Fruit fly (Drosophila melanogaster) whole organism, embryonic: ENCODE data around the gene Scox.

ENCODE experiments used
- Antp ChIP-seq: fragments of 200-800 bp; sonication (Bioruptor generic); optimal IDR thresholded peaks from 3 replicates; lab custom pipeline; 2016; ENCODE audit warnings: missing biosample characterization, missing genetic modification characterization
- CG10321 ChIP-seq: fragments of 200-800 bp; sonication (Bioruptor generic); IDR thresholded peaks from 2 replicates; pipeline ENCODE4 v1.3.6; 2022; ENCODE audit warnings: missing biosample characterization, missing genetic modification characterization
- CG10565 ChIP-seq: fragments of 200-800 bp; sonication (Bioruptor generic); optimal IDR thresholded peaks from 3 replicates; lab custom pipeline; 2016; ENCODE audit warnings: missing biosample characterization, mild to moderate bottlenecking, missing genetic modification characterization
- CG10654 ChIP-seq: fragments of 200-800 bp; sonication (Bioruptor generic); optimal IDR thresholded peaks from 2 replicates; lab custom pipeline; 2016; ENCODE audit warnings: missing biosample characterization, missing genetic modification characterization
- CG10959 ChIP-seq: fragments of 200-800 bp; sonication (Bioruptor generic); IDR thresholded peaks from 2 replicates; pipeline ENCODE4 v1.3.6; 2022; ENCODE audit warnings: missing biosample characterization, missing genetic modification characterization
- CG11247 ChIP-seq: fragments of 200-800 bp; sonication (Bioruptor generic); IDR thresholded peaks from 2 replicates; pipeline ENCODE4 v1.3.6; 2022; ENCODE audit warnings: missing biosample characterization, missing genetic modification characterization
- CG1233 ChIP-seq: fragments of 200-800 bp; sonication (Bioruptor generic); optimal IDR thresholded peaks from 4 replicates; lab custom pipeline; 2018; ENCODE audit warnings: missing biosample characterization, mild to moderate bottlenecking, missing genetic modification characterization
- CG14860 ChIP-seq: fragments of 200-800 bp; sonication (Bioruptor generic); IDR thresholded peaks from 3 replicates; pipeline ENCODE4 v1.3.6; 2022; ENCODE audit warnings: missing biosample characterization, missing genetic modification characterization; ENCODE audit not compliant: partially characterized antibody
- CG14965 ChIP-seq: fragments of 200-800 bp; sonication (Bioruptor generic); optimal IDR thresholded peaks from 2 replicates; lab custom pipeline; 2016; ENCODE audit warnings: missing biosample characterization, missing genetic modification characterization, borderline replicate concordance
- CG17361 ChIP-seq: fragments of 200-800 bp; sonication (Bioruptor generic); IDR thresholded peaks from 3 replicates; pipeline ENCODE4 v1.3.6; 2022; ENCODE audit warnings: missing biosample characterization, missing genetic modification characterization
- CG18619 ChIP-seq: fragments of 200-800 bp; sonication (Bioruptor generic); optimal IDR thresholded peaks from 3 replicates; lab custom pipeline; 2017; ENCODE audit warnings: missing biosample characterization, mild to moderate bottlenecking, missing genetic modification characterization
- CG2116 ChIP-seq: fragments of 200-800 bp; sonication (Bioruptor generic); optimal IDR thresholded peaks from 3 replicates; lab custom pipeline; 2018; ENCODE audit warnings: missing biosample characterization, mild to moderate bottlenecking, missing genetic modification characterization
- CG3163 ChIP-seq: fragments of 200-800 bp; sonication (Bioruptor generic); optimal IDR thresholded peaks from 3 replicates; lab custom pipeline; 2016; ENCODE audit warnings: missing biosample characterization, missing genetic modification characterization
- CG33557 ChIP-seq: fragments of 200-800 bp; sonication (Bioruptor generic); optimal IDR thresholded peaks from 2 replicates; lab custom pipeline; 2019; ENCODE audit warnings: missing biosample characterization, mild to moderate bottlenecking, missing genetic modification characterization, moderate library complexity
- CG34224 ChIP-seq: fragments of 200-800 bp; sonication (Bioruptor generic); IDR thresholded peaks from 3 replicates; pipeline ENCODE4 v1.3.6; 2022; ENCODE audit warnings: missing biosample characterization, missing genetic modification characterization; ENCODE audit not compliant: partially characterized antibody
- CG3995 ChIP-seq: fragments of 200-800 bp; sonication (Bioruptor generic); optimal IDR thresholded peaks from 3 replicates; lab custom pipeline; 2016; ENCODE audit warnings: missing biosample characterization, missing genetic modification characterization
- CG6813 ChIP-seq: fragments of 200-800 bp; sonication (Bioruptor generic); optimal IDR thresholded peaks from 2 replicates; lab custom pipeline; 2017; ENCODE audit warnings: missing biosample characterization, missing genetic modification characterization, mild to moderate bottlenecking, moderate library complexity, missing genetic modification reagents
- CG7928 ChIP-seq: fragments of 200-800 bp; sonication (Bioruptor generic); optimal IDR thresholded peaks from 2 replicates; lab custom pipeline; 2017; ENCODE audit warnings: missing biosample characterization, mild to moderate bottlenecking, missing genetic modification characterization
- CG8089 ChIP-seq: fragments of 200-800 bp; sonication (Bioruptor generic); optimal IDR thresholded peaks from 3 replicates; lab custom pipeline; 2016; ENCODE audit warnings: missing biosample characterization, missing genetic modification characterization
- Chrac-16 ChIP-seq: fragments of 200-800 bp; sonication (Bioruptor generic); optimal IDR thresholded peaks from 3 replicates; lab custom pipeline; 2016; ENCODE audit warnings: missing biosample characterization, missing genetic modification characterization
- CoRest ChIP-seq: fragments of 200-800 bp; sonication (Bioruptor generic); optimal IDR thresholded peaks from 3 replicates; lab custom pipeline; 2018; ENCODE audit warnings: missing biosample characterization, mild to moderate bottlenecking, missing genetic modification characterization, moderate library complexity
- CrebB ChIP-seq: fragments of 200-800 bp; sonication (Bioruptor generic); optimal IDR thresholded peaks from 3 replicates; lab custom pipeline; 2018; ENCODE audit warnings: missing biosample characterization, mild to moderate bottlenecking, missing genetic modification characterization
- Gug ChIP-seq: fragments of 200-800 bp; sonication (Bioruptor generic); IDR thresholded peaks from 4 replicates; pipeline ENCODE4 v1.3.6; 2022; ENCODE audit warnings: missing biosample characterization, missing genetic modification characterization
- Hand ChIP-seq: fragments of 200-800 bp; sonication (Bioruptor generic); optimal IDR thresholded peaks from 2 replicates; lab custom pipeline; 2017; ENCODE audit warnings: mild to moderate bottlenecking, missing biosample characterization, missing genetic modification reagents, missing genetic modification characterization
- Lhr ChIP-seq: fragments of 200-800 bp; sonication (Bioruptor generic); optimal IDR thresholded peaks from 3 replicates; lab custom pipeline; 2017; ENCODE audit warnings: mild to moderate bottlenecking, missing biosample characterization, missing genetic modification reagents, missing genetic modification characterization
- NC2α ChIP-seq: fragments of 200-800 bp; sonication (Bioruptor generic); optimal IDR thresholded peaks from 2 replicates; lab custom pipeline; 2016; ENCODE audit warnings: missing biosample characterization, missing genetic modification characterization
- NK7.1 ChIP-seq: fragments of 200-800 bp; sonication (Bioruptor generic); optimal IDR thresholded peaks from 3 replicates; lab custom pipeline; 2016; ENCODE audit warnings: missing biosample characterization, missing genetic modification characterization
- Ravus ChIP-seq: fragments of 200-800 bp; sonication (Bioruptor generic); IDR thresholded peaks from 2 replicates; pipeline ENCODE4 v1.3.6; 2022; ENCODE audit warnings: missing biosample characterization, missing genetic modification characterization
- Sry-β ChIP-seq: fragments of 200-800 bp; sonication (Bioruptor generic); optimal IDR thresholded peaks from 2 replicates; lab custom pipeline; 2018; ENCODE audit warnings: missing biosample characterization, mild to moderate bottlenecking, missing genetic modification characterization, moderate library complexity
- Stat92E ChIP-seq, 3 experiments: fragments of >200 bp in 2 of 3; fragments of 200-800 bp in 1 of 3; sonication (Bioruptor generic) in 1 of 3; optimal IDR thresholded peaks; 2 replicates each; lab custom pipeline; 2017 to 2019; ENCODE audit warnings: missing biosample characterization in 3 of 3, missing genetic modification characterization in 3 of 3, mild to moderate bottlenecking in 1 of 3, moderate library complexity in 1 of 3
- TFAM ChIP-seq: fragments of 200-800 bp; sonication (Bioruptor generic); optimal IDR thresholded peaks from 2 replicates; lab custom pipeline; 2017; ENCODE audit warnings: missing biosample characterization, missing genetic modification characterization, inconsistent platforms
- aop ChIP-seq: fragments of 200-800 bp; sonication (Bioruptor generic); IDR thresholded peaks from 2 replicates; pipeline ENCODE4 v1.3.6; 2022; ENCODE audit warnings: missing biosample characterization, missing genetic modification characterization
- az2 ChIP-seq: fragments of 200-800 bp; sonication (Bioruptor generic); optimal IDR thresholded peaks from 3 replicates; lab custom pipeline; 2016; ENCODE audit warnings: missing biosample characterization, missing genetic modification characterization
- bab2 ChIP-seq: fragments of 200-800 bp; sonication (Bioruptor generic); optimal IDR thresholded peaks from 2 replicates; lab custom pipeline; 2016; ENCODE audit warnings: missing biosample characterization, missing genetic modification characterization
- bbx ChIP-seq: fragments of 200-800 bp; sonication (Bioruptor generic); IDR thresholded peaks from 2 replicates; pipeline ENCODE4 v1.3.6; 2022; ENCODE audit warnings: missing biosample characterization, missing genetic modification characterization; ENCODE audit not compliant: partially characterized antibody
- chif ChIP-seq, 2 experiments: fragments of 200-800 bp; sonication (Bioruptor generic); optimal IDR thresholded peaks; 3 replicates each; lab custom pipeline; 2016; ENCODE audit warnings: missing biosample characterization in 2 of 2, missing genetic modification characterization in 2 of 2
- en ChIP-seq: fragments of 200-800 bp; sonication (Bioruptor generic); optimal IDR thresholded peaks from 2 replicates; lab custom pipeline; 2016; ENCODE audit warnings: missing biosample characterization, missing genetic modification characterization
- gem ChIP-seq: fragments of 200-800 bp; sonication (Bioruptor generic); optimal IDR thresholded peaks from 2 replicates; lab custom pipeline; 2019; ENCODE audit warnings: missing biosample characterization, mild to moderate bottlenecking, missing genetic modification characterization, moderate library complexity
- hb ChIP-seq: fragments of 200-800 bp; sonication (Bioruptor generic); IDR thresholded peaks from 3 replicates; pipeline ENCODE4 v1.3.6; 2022; ENCODE audit warnings: missing biosample characterization, missing genetic modification characterization; ENCODE audit not compliant: partially characterized antibody
- ind ChIP-seq: fragments of 200-800 bp; sonication (Bioruptor generic); optimal IDR thresholded peaks from 3 replicates; lab custom pipeline; 2016; ENCODE audit warnings: missing biosample characterization, missing genetic modification characterization
- nmo ChIP-seq: fragments of 200-800 bp; sonication (Bioruptor generic); optimal IDR thresholded peaks from 2 replicates; lab custom pipeline; 2018; ENCODE audit warnings: missing biosample characterization, mild to moderate bottlenecking, missing genetic modification characterization, moderate library complexity
- nom ChIP-seq: fragments of 200-800 bp; sonication (Bioruptor generic); optimal IDR thresholded peaks from 2 replicates; lab custom pipeline; 2017; ENCODE audit warnings: missing biosample characterization, missing genetic modification characterization, mild to moderate bottlenecking, moderate library complexity, missing genetic modification reagents
- org-1 ChIP-seq: fragments of 200-800 bp; sonication (Bioruptor generic); optimal IDR thresholded peaks from 2 replicates; lab custom pipeline; 2017; ENCODE audit warnings: missing biosample characterization, missing genetic modification characterization
- pan ChIP-seq, 4 experiments: fragments of >200 bp in 3 of 4; fragments of 200-800 bp in 1 of 4; sonication (Bioruptor generic) in 1 of 4; optimal IDR thresholded peaks in 3 of 4; IDR thresholded peaks in 1 of 4; 2 replicates each; pipeline versions ENCODE4 v1.3.6 to Lab custom; 2017 to 2022; ENCODE audit warnings: missing biosample characterization in 2 of 4, missing genetic modification characterization in 2 of 4, mixed read lengths in 1 of 4
- pfk ChIP-seq: fragments of 200-800 bp; sonication (Bioruptor generic); optimal IDR thresholded peaks from 2 replicates; lab custom pipeline; 2018; ENCODE audit warnings: missing biosample characterization, mild to moderate bottlenecking, missing genetic modification characterization, moderate library complexity
- pros ChIP-seq: fragments of 200-800 bp; sonication (Bioruptor generic); optimal IDR thresholded peaks from 3 replicates; lab custom pipeline; 2019; ENCODE audit warnings: missing biosample characterization, mild to moderate bottlenecking, missing genetic modification characterization, moderate library complexity
- toy ChIP-seq: fragments of 200-800 bp; sonication (Bioruptor generic); IDR thresholded peaks from 2 replicates; pipeline ENCODE4 v1.3.6; 2022; ENCODE audit warnings: missing biosample characterization, missing genetic modification characterization
- zfh1 ChIP-seq: fragments of 200-800 bp; sonication (Bioruptor generic); IDR thresholded peaks from 3 replicates; pipeline ENCODE4 v1.3.6; 2022; ENCODE audit warnings: missing biosample characterization, missing genetic modification characterization

Scox gene

dm6 chr2L:5009306-5010030 lies 40.7 kb upstream of the Scox start, which contains the start of gene Rtnl1 (continued):
- TF ChIP-seq pfk (GFP tag; lab: Kevin White, UChicago) (no peak), toy (no peak), NC2α (no peak), org-1 (no peak), pan (optimal IDR thresholded peaks at IDR 0.05; lab: Kevin White, UChicago) (no peak), pan (GFP tag; optimal IDR thresholded peaks at IDR 0.05 in 1 of 2, IDR thresholded peaks at IDR 0.05 in 1 of 2) (peak in 1 of 2 experiments; percentile 88), CG3163 (GFP tag; lab: Kevin White, UChicago) (no peak), CG3995 (peak; percentile 33), CG10654 (no peak), nom (peak; percentile 30), Antp (GFP tag; lab: Kevin White, UChicago) (peak; percentile 35), bab2 (GFP tag; lab: Kevin White, UChicago) (no peak), CG10959 (GFP tag; lab: Robert Waterston, UW) (no peak), CG7928 (peak; percentile 49), gem (tag; lab: Kevin White, UChicago) (peak; percentile 2), ind (GFP tag; lab: Kevin White, UChicago) (peak; percentile 11), CG34224 (GFP tag; lab: Robert Waterston, UW) (peak; percentile 90), CG18619 (GFP tag; lab: Kevin White, UChicago) (no peak), Stat92E (GFP tag; optimal IDR thresholded peaks at IDR 0.05; lab: Kevin White, UChicago) (no peak), Sry-β (GFP tag; lab: Kevin White, UChicago) (peak; percentile 81), CG2116 (GFP tag; lab: Kevin White, UChicago) (peak; percentile 73), NK7.1 (GFP tag; lab: Kevin White, UChicago) (no peak), CG17361 (GFP tag; lab: Robert Waterston, UW) (peak; percentile 50; the same call in 1 of the 3 replicates), CG6813 (GFP tag; lab: Kevin White, UChicago) (no peak), pros (GFP tag; lab: Kevin White, UChicago) (no peak), az2 (GFP tag; lab: Kevin White, UChicago) (peak; percentile 3), CoRest (tag; lab: Kevin White, UChicago) (peak; percentile 48), Chrac-16 (GFP tag; lab: Kevin White, UChicago) (no peak), CG33557 (GFP tag; lab: Kevin White, UChicago) (no peak), zfh1 (GFP tag; lab: Robert Waterston, UW) (no peak), chif (GFP tag; optimal IDR thresholded peaks at IDR 0.05; lab: Kevin White, UChicago) (peak in 1 of 2 experiments; percentile 35), CG10321 (GFP tag; lab: Robert Waterston, UW) (no peak), CG14965 (GFP tag; lab: Kevin White, UChicago) (no peak), Gug (GFP tag; lab: Robert Waterston, UW) (no peak), Hand (no peak), CG10565 (GFP tag; lab: Kevin White, UChicago) (no peak), TFAM (GFP tag; lab: Kevin White, UChicago) (no peak), CG11247 (no peak), CG8089 (GFP tag; lab: Kevin White, UChicago) (no peak), bbx (peak; percentile 90), CG14860 (GFP tag; lab: Robert Waterston, UW) (peak; percentile 79), Lhr (GFP tag; lab: Kevin White, UChicago) (peak; percentile 94), hb (GFP tag; lab: Robert Waterston, UW) (peak; percentile 79), CG1233 (GFP tag; lab: Kevin White, UChicago) (no peak), aop (GFP tag; lab: Robert Waterston, UW) (no peak), en (GFP tag; lab: Kevin White, UChicago) (no peak), Ravus (no peak), CrebB (tag; lab: Kevin White, UChicago) (peak; percentile 17), nmo (GFP tag; lab: Kevin White, UChicago) (peak; percentile 76)
